Worm (Caenorhabditis elegans): ENCODE measurements around the gene M01F1.9.
A peak's percentile ranks its signal among the peaks of the same experiment; 100 is the strongest.

Gene M01F1.9

ce11 chrIII:3537401-3537800 lies 38.5 kb upstream of the M01F1.9 start, which contains the start of gene cfap-20:
Gene cfap-20 (minus strand): TSS chrIII:3537501.
- TF ChIP-seq nfya-1 (tag; optimal IDR thresholded peaks at IDR 0.05) (no peak), ceh-24 (tag; optimal IDR thresholded peaks at IDR 0.05) (no peak), tbx-7 (tag; optimal IDR thresholded peaks at IDR 0.05) (no peak), syd-9 (tag; optimal IDR thresholded peaks at IDR 0.05) (no peak), lin-11 (tag; optimal IDR thresholded peaks at IDR 0.05) (no peak), odd-2 (tag; optimal IDR thresholded peaks at IDR 0.05) (no peak), Y22D7AL.16 (tag; optimal IDR thresholded peaks at IDR 0.05) (no peak), ceh-6 (GFP tag; optimal IDR thresholded peaks at IDR 0.05) (no peak), pha-2 (tag; optimal IDR thresholded peaks at IDR 0.05) (no peak), pag-3 (tag; optimal IDR thresholded peaks at IDR 0.05; ENCODE audit: borderline replicate concordance) (no peak), F13H6.1 (tag; optimal IDR thresholded peaks at IDR 0.05) (no peak), npax-4 (tag; optimal IDR thresholded peaks at IDR 0.05) (no peak), ceh-31 (tag; optimal IDR thresholded peaks at IDR 0.05) (no peak)

DNA sequence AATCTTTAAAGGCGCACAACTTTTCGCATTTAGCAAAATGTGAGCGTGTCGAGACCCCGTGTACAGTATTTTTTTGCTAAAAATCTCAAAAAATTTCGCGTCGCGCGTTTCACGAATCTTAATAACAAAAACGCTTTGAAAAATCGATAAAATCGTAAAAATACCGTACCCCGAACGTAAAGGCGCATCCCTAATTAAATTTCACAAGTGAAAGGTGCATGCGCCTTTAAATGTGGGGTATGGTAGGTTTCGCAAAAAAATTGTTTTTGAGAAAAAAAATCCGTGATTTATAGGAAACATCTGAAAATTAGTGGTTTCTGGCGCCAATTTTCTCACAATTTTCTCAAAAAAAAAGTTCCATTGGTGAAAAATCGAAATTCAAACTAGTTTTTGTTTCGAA lies 35.3 kb upstream of the M01F1.9 start:
- no peak for TF ChIP-seq ceh-45 (GFP tag; IDR thresholded peaks at IDR 0.05)

- TF ChIP-seq eyg-1 (tag; optimal IDR thresholded peaks at IDR 0.05) (no peak), rnt-1 (tag; optimal IDR thresholded peaks at IDR 0.05) (peak; percentile 35), sox-2 (GFP tag; IDR thresholded peaks at IDR 0.05) (no peak), nfya-1 (tag; optimal IDR thresholded peaks at IDR 0.05) (peak; percentile 82), ceh-34 (tag; optimal IDR thresholded peaks at IDR 0.05) (peak; percentile 21), dmd-4 (tag; optimal IDR thresholded peaks at IDR 0.05; ENCODE audit: borderline replicate concordance) (no peak), tbx-2 (tag; optimal IDR thresholded peaks at IDR 0.05) (peak; percentile 69), ceh-48 (tag; optimal IDR thresholded peaks at IDR 0.05) (peak; percentile 72), unc-55 (GFP tag; optimal IDR thresholded peaks at IDR 0.05) (peak; percentile 87), pag-3 (tag; optimal IDR thresholded peaks at IDR 0.05; ENCODE audit: borderline replicate concordance) (no peak), ref-2 (tag; optimal IDR thresholded peaks at IDR 0.05) (peak; percentile 68), hlh-30 (tag; optimal IDR thresholded peaks at IDR 0.05; ENCODE audit: insufficient read depth) (peak; percentile 63), fkh-10 (GFP tag; optimal IDR thresholded peaks at IDR 0.05) (no peak), mec-3 (tag; optimal IDR thresholded peaks at IDR 0.05; ENCODE audit: borderline replicate concordance) (no peak), fax-1 (tag; optimal IDR thresholded peaks at IDR 0.05) (no peak), unc-42 (tag; optimal IDR thresholded peaks at IDR 0.05) (peak; percentile 68), ceh-18 (tag; optimal IDR thresholded peaks at IDR 0.05) (peak; percentile 20), ceh-2 (tag; optimal IDR thresholded peaks at IDR 0.05) (no peak), pax-1 (tag; optimal IDR thresholded peaks at IDR 0.05) (peak; percentile 61), dve-1 (tag; optimal IDR thresholded peaks at IDR 0.05) (peak; percentile 4), ceh-45 (GFP tag; IDR thresholded peaks at IDR 0.05) (no peak), tbx-7 (tag; optimal IDR thresholded peaks at IDR 0.05) (no peak), odd-2 (tag; optimal IDR thresholded peaks at IDR 0.05) (no peak), lin-11 (tag; optimal IDR thresholded peaks at IDR 0.05) (no peak), ceh-31 (tag; optimal IDR thresholded peaks at IDR 0.05) (peak; percentile 87), npax-4 (tag; optimal IDR thresholded peaks at IDR 0.05) (no peak), madf-2 (tag; optimal IDR thresholded peaks at IDR 0.05) (no peak), ceh-19 (GFP tag; optimal IDR thresholded peaks at IDR 0.05) (no peak)
Measured at ce11 chrIII:3532035-3532434, 33.2 kb upstream of the M01F1.9 start.

ce11 chrIII:3529744-3530208 lies 30.9 kb upstream of the M01F1.9 start, which contains the start of gene pitp-1:
Gene pitp-1 (minus strand): TSS chrIII:3529794.
- TF ChIP-seq unc-3 (GFP tag; conservative IDR thresholded peaks at IDR 0.05): no peak
- TF ChIP-seq unc-3 (tag; optimal IDR thresholded peaks at IDR 0.05): no peak
- TF ChIP-seq rnt-1 (tag; optimal IDR thresholded peaks at IDR 0.05): no peak
- no peak for TF ChIP-seq fkh-6 (tag; optimal IDR thresholded peaks at IDR 0.05)
- no peak for TF ChIP-seq C38D4.7 (GFP tag; optimal IDR thresholded peaks at IDR 0.05)
- no peak for TF ChIP-seq ceh-24 (tag; optimal IDR thresholded peaks at IDR 0.05)
- TF ChIP-seq ceh-9 (tag; optimal IDR thresholded peaks at IDR 0.05): no peak
- TF ChIP-seq fkh-10 (GFP tag; optimal IDR thresholded peaks at IDR 0.05): no peak
- no peak for TF ChIP-seq ceh-30 (tag; optimal IDR thresholded peaks at IDR 0.05)
- TF ChIP-seq pax-1 (tag; optimal IDR thresholded peaks at IDR 0.05): no peak
- TF ChIP-seq ama-1 (optimal IDR thresholded peaks at IDR 0.05): no peak
- no peak for TF ChIP-seq lim-6 (tag; optimal IDR thresholded peaks at IDR 0.05)

Measured in whole organism, late embryonic.